Worm (Caenorhabditis elegans): Measurements from ENCODE around the gene clec-64.

clec-64 gene

DNA sequence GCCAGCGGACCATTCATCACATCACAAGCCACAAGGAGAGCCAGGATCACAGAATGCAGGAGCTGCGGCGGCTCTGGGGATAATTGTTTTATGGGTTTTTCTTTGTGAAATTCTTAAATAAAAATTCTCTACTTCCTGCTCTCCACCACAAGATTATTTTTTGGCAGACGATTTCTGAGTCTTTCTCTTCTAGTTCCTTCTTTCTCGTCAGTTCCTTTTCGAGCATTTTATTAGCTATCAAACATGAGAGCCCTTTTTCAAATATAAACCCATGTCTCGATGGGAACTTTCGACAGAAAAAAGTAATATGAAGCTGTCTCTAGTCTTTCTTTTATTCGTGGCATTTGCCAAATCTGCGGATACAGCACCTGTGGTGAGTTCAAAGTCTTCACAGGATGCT is 9.6 kb upstream of the clec-64 start, which contains the start of gene F35C5.3:
Gene F35C5.3, plus strand, starts transcription at position 301 of the 400 bp plus-strand sequence.
- TF ChIP-seq aly-2 (tag; optimal IDR thresholded peaks at IDR 0.05): no peak
- no peak for TF ChIP-seq unc-62 (GFP tag; optimal IDR thresholded peaks at IDR 0.05)
- no peak for TF ChIP-seq skn-1 (tag; optimal IDR thresholded peaks at IDR 0.05)
- no peak for TF ChIP-seq ama-1 (optimal IDR thresholded peaks at IDR 0.05)
- no peak for TF ChIP-seq ZK546.5 (tag; optimal IDR thresholded peaks at IDR 0.05)
- TF ChIP-seq nhr-76 (tag; optimal IDR thresholded peaks at IDR 0.05): no peak
- TF ChIP-seq mdl-1 (tag; optimal IDR thresholded peaks at IDR 0.05): no peak
- no peak for TF ChIP-seq egl-27 (tag; optimal IDR thresholded peaks at IDR 0.05)
- TF ChIP-seq snpc-4 (tag; optimal IDR thresholded peaks at IDR 0.05): no peak
- TF ChIP-seq nhr-11 (tag; optimal IDR thresholded peaks at IDR 0.05): no peak
- no peak for TF ChIP-seq mml-1 (tag; optimal IDR thresholded peaks at IDR 0.05)
- no peak for TF ChIP-seq daf-12 (tag; optimal IDR thresholded peaks at IDR 0.05)
- no peak for TF ChIP-seq ceh-9 (tag; optimal IDR thresholded peaks at IDR 0.05)
- no peak for TF ChIP-seq lin-39 (tag; optimal IDR thresholded peaks at IDR 0.05)
- TF ChIP-seq nhr-237 (tag; optimal IDR thresholded peaks at IDR 0.05): no peak
- TF ChIP-seq pqm-1 (tag; optimal IDR thresholded peaks at IDR 0.05): no peak

DNA sequence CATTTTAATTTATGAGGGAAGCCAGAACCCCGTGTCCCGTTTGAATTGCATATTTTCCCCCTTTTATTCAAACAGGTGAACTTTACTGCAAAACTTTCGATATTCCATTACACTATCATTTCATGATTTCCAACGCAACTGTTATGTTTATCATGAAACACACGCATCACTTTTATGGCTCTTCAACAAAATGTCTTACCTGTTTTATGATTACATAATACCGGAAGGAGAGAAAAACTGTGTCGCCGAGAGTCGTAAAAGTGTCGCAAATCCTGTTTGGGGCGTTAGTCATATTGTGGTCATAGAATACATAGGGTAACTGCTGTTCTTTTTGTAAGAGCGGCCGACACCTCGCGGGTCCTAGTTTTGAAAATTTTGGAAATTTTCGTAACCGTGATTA is 5.6 kb upstream of the clec-64 start:
- TF ChIP-seq pqm-1 (tag; optimal IDR thresholded peaks at IDR 0.05) (peak; percentile 18), elt-2 (tag; optimal IDR thresholded peaks at IDR 0.05) (peak; percentile 57), hmg-11 (tag; optimal IDR thresholded peaks at IDR 0.05) (no peak), jun-1 (tag; optimal IDR thresholded peaks at IDR 0.05) (peak; percentile 26)

DNA sequence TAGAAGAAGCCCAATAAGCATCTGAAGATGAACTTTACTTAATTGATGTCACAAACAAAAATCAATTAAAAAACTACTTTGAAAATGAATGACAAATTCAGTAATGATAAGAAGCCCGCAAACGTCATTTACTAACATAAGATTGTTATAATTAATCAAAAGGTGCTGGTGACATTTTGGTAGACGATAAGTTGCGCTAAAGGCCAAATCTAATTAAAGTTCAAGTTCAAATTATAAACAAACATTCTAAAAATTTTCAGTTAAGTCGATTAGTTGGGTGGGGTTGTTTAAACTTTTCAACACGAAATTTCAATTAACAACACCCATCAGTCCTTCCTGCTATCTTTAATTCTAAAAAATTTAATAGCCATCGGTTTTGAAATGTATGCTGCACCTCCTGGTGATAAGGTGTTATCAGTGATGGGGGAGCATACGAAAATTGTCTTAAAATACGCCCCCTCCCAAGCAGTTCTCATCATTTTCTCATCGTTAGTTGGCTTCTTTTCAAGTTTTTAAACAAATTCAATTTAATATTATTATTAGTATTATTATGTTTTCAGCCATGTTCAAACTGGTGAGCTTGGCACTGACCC is 2.9 kb upstream of the clec-64 start, which contains the start of the genes clec-62 and clec-63:
Gene clec-62, minus strand, starts transcription at position 51 of the 593 bp plus-strand sequence.
Gene clec-63, plus strand, starts transcription at position 561 of the 593 bp plus-strand sequence.
- no peak for TF ChIP-seq mdl-1 (tag; optimal IDR thresholded peaks at IDR 0.05)
- TF ChIP-seq ceh-9 (tag; optimal IDR thresholded peaks at IDR 0.05): no peak
- TF ChIP-seq egl-5 (tag; optimal IDR thresholded peaks at IDR 0.05): no peak
- TF ChIP-seq ztf-4 (tag; optimal IDR thresholded peaks at IDR 0.05): no peak
- TF ChIP-seq elt-2 (tag; optimal IDR thresholded peaks at IDR 0.05): peak; percentile 96
- peak; percentile 30 for TF ChIP-seq jun-1 (tag; optimal IDR thresholded peaks at IDR 0.05)
- TF ChIP-seq pqm-1 (tag; optimal IDR thresholded peaks at IDR 0.05): peak; percentile 72
- TF ChIP-seq lin-15B (tag; optimal IDR thresholded peaks at IDR 0.05): no peak
- TF ChIP-seq ztf-11 (tag; optimal IDR thresholded peaks at IDR 0.05): no peak
- TF ChIP-seq lsy-12 (tag; optimal IDR thresholded peaks at IDR 0.05): no peak
- peak; percentile 39 for TF ChIP-seq pha-4 (tag; optimal IDR thresholded peaks at IDR 0.05)

DNA sequence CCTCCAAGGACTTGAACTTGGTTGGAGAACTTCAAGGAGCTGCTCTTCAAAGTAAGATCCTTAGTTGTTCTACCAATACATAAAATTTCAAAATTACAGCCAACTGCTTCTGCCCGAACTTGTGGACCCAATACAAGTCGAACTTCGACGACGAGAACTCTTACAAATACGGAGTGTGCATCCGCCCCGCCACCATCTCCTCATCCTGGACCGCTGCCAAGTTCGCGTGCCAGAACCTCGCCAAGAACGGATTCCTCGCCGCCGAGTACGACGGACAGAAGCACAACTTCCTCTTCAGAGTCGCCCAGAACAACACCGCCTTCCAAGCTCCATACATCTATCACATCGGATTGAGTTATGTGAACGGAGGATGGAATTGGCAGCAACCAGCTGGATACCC is 1.4 kb upstream of the clec-64 start:
- TF ChIP-seq elt-3 (tag; optimal IDR thresholded peaks at IDR 0.05) (no peak), snpc-4 (tag; optimal IDR thresholded peaks at IDR 0.05) (no peak), nfya-1 (tag; optimal IDR thresholded peaks at IDR 0.05; ENCODE audit: insufficient read depth) (no peak), lin-15B (tag; optimal IDR thresholded peaks at IDR 0.05) (no peak), ama-1 (optimal IDR thresholded peaks at IDR 0.05) (no peak), hmg-11 (tag; optimal IDR thresholded peaks at IDR 0.05) (no peak), nhr-12 (tag; optimal IDR thresholded peaks at IDR 0.05) (no peak), nhr-25 (tag; optimal IDR thresholded peaks at IDR 0.05) (no peak), fos-1 (tag; optimal IDR thresholded peaks at IDR 0.05) (no peak), tbx-2 (tag; optimal IDR thresholded peaks at IDR 0.05) (no peak), sea-2 (GFP tag; optimal IDR thresholded peaks at IDR 0.05) (no peak), nhr-43 (tag; optimal IDR thresholded peaks at IDR 0.05; ENCODE audit: poor library complexity, severe bottlenecking) (no peak), nhr-28 (tag; optimal IDR thresholded peaks at IDR 0.05) (no peak), egl-5 (tag; optimal IDR thresholded peaks at IDR 0.05) (no peak), eor-1 (tag; optimal IDR thresholded peaks at IDR 0.05) (no peak), ztf-4 (tag; optimal IDR thresholded peaks at IDR 0.05) (no peak), nhr-67 (tag; optimal IDR thresholded peaks at IDR 0.05) (no peak), mdl-1 (tag; optimal IDR thresholded peaks at IDR 0.05) (no peak), ceh-9 (tag; optimal IDR thresholded peaks at IDR 0.05) (no peak)
